Fruit fly (Drosophila melanogaster) whole organism, embryonic: ENCODE measurements around the gene CG14868.
A peak's percentile ranks its signal among the peaks of the same experiment; 100 is the strongest.

Source experiments
- Adf1 ChIP-seq: fragments of 200-800 bp; sonication (Bioruptor generic); IDR thresholded peaks from 2 replicates; pipeline ENCODE4 v1.3.6; 2022; ENCODE audit warnings: missing biosample characterization, missing genetic modification characterization
- CG10565 ChIP-seq: fragments of 200-800 bp; sonication (Bioruptor generic); optimal IDR thresholded peaks from 3 replicates; lab custom pipeline; 2016; ENCODE audit warnings: missing biosample characterization, mild to moderate bottlenecking, missing genetic modification characterization
- CG11456 ChIP-seq: fragments of 200-800 bp; sonication (Bioruptor generic); IDR thresholded peaks from 3 replicates; pipeline ENCODE4 v1.3.6; 2022; ENCODE audit warnings: missing biosample characterization, missing genetic modification characterization
- CG15479 ChIP-seq: fragments of 200-800 bp; sonication (Bioruptor generic); optimal IDR thresholded peaks from 3 replicates; lab custom pipeline; 2019; ENCODE audit warnings: missing biosample characterization, mild to moderate bottlenecking, missing genetic modification characterization, moderate library complexity
- CG1603 ChIP-seq: fragments of 200-800 bp; sonication (Bioruptor generic); optimal IDR thresholded peaks from 2 replicates; lab custom pipeline; 2019; ENCODE audit warnings: missing biosample characterization, mild to moderate bottlenecking, missing genetic modification characterization, moderate library complexity
- CG16779 ChIP-seq: fragments of 200-800 bp; sonication (Bioruptor generic); IDR thresholded peaks from 2 replicates; pipeline ENCODE4 v1.3.6; 2022; ENCODE audit warnings: missing biosample characterization, missing genetic modification characterization
- CG2199 ChIP-seq: fragments of 200-800 bp; sonication (Bioruptor generic); IDR thresholded peaks from 3 replicates; pipeline ENCODE4 v1.3.6; 2022; ENCODE audit warnings: missing biosample characterization, missing genetic modification characterization
- CG32767 ChIP-seq: fragments of 200-800 bp; sonication (Bioruptor generic); IDR thresholded peaks from 2 replicates; pipeline ENCODE4 v1.3.6; 2022; ENCODE audit warnings: missing biosample characterization, missing genetic modification characterization
- CG3995 ChIP-seq: fragments of 200-800 bp; sonication (Bioruptor generic); optimal IDR thresholded peaks from 3 replicates; lab custom pipeline; 2016; ENCODE audit warnings: missing biosample characterization, missing genetic modification characterization
- CG8478 ChIP-seq: fragments of >200 bp; optimal IDR thresholded peaks from 2 replicates; lab custom pipeline; 2018
- CG9437 ChIP-seq: fragments of 200-800 bp; sonication (Bioruptor generic); optimal IDR thresholded peaks from 2 replicates; lab custom pipeline; 2018; ENCODE audit warnings: missing biosample characterization, mild to moderate bottlenecking, missing genetic modification characterization
- CG9727 ChIP-seq: fragments of 200-800 bp; sonication (Bioruptor generic); optimal IDR thresholded peaks from 3 replicates; lab custom pipeline; 2017; ENCODE audit warnings: missing biosample characterization, mild to moderate bottlenecking, missing genetic modification characterization
- D ChIP-seq, 2 experiments: fragments of 200-800 bp in 1 of 2; fragments of >200 bp in 1 of 2; sonication (Bioruptor generic) in 1 of 2; optimal IDR thresholded peaks; 2 replicates in 1 of 2; 3 replicates in 1 of 2; lab custom pipeline; 2017; ENCODE audit warnings: mild to moderate bottlenecking in 1 of 2, missing biosample characterization in 1 of 2, missing genetic modification characterization in 1 of 2, missing genetic modification reagents in 1 of 2
- Dbx ChIP-seq: fragments of 200-800 bp; sonication (Bioruptor generic); IDR thresholded peaks from 3 replicates; pipeline ENCODE4 v1.3.6; 2022; ENCODE audit warnings: missing biosample characterization, missing genetic modification characterization
- Deaf1 ChIP-seq: fragments of 200-800 bp; optimal IDR thresholded peaks from 3 replicates; lab custom pipeline; 2019; ENCODE audit warnings: missing biosample characterization, mild to moderate bottlenecking, missing genetic modification characterization, moderate library complexity
- Ets65A ChIP-seq: fragments of 200-800 bp; sonication (Bioruptor generic); peaks from one replicate; lab custom pipeline; 2016; ENCODE audit warnings: missing biosample characterization, missing genetic modification characterization
- Hey ChIP-seq: fragments of 200-800 bp; sonication (Bioruptor generic); optimal IDR thresholded peaks from 3 replicates; lab custom pipeline; 2018; ENCODE audit warnings: missing biosample characterization, mild to moderate bottlenecking, missing genetic modification characterization
- Hr39 ChIP-seq: fragments of >200 bp; optimal IDR thresholded peaks from 2 replicates; lab custom pipeline; 2017
- Hr78 ChIP-seq, 2 experiments: fragments of 200-800 bp in 1 of 2; fragments of >200 bp in 1 of 2; sonication (Bioruptor generic) in 1 of 2; optimal IDR thresholded peaks; 2 replicates each; lab custom pipeline; 2017 to 2019; ENCODE audit warnings: missing biosample characterization in 2 of 2, missing genetic modification characterization in 2 of 2, mild to moderate bottlenecking in 1 of 2, moderate library complexity in 1 of 2
- MBD-R2 ChIP-seq: fragments of 200-800 bp; sonication (Bioruptor generic); IDR thresholded peaks from 2 replicates; pipeline ENCODE4 v1.3.6; 2022; ENCODE audit warnings: missing biosample characterization, missing genetic modification characterization
- Med ChIP-seq: fragments of 200-800 bp; sonication (Bioruptor generic); peaks from one replicate; lab custom pipeline; 2016; ENCODE audit warnings: missing biosample characterization, missing genetic modification characterization, mild to moderate bottlenecking, inconsistent platforms, moderate library complexity
- Pdp1 ChIP-seq, 2 experiments: fragments of 200-800 bp; sonication (Bioruptor generic); optimal IDR thresholded peaks; 3 replicates each; lab custom pipeline; 2016; ENCODE audit warnings: missing biosample characterization in 2 of 2, missing genetic modification characterization in 2 of 2, mild to moderate bottlenecking in 1 of 2, moderate library complexity in 1 of 2
- Rfx ChIP-seq: fragments of 200-800 bp; sonication (Bioruptor generic); IDR thresholded peaks from 2 replicates; pipeline ENCODE4 v1.3.6; 2022; ENCODE audit warnings: missing biosample characterization, missing genetic modification characterization
- Trl ChIP-seq, 3 experiments: fragments of >200 bp in 2 of 3; fragments of 200-800 bp in 1 of 3; sonication (Bioruptor generic) in 1 of 3; optimal IDR thresholded peaks; 2 replicates in 1 of 3; 3 replicates in 2 of 3; lab custom pipeline; 2016 to 2017; ENCODE audit warnings: missing biosample characterization in 1 of 3, missing genetic modification characterization in 1 of 3
- Vsx1 ChIP-seq: fragments of 200-800 bp; sonication (Bioruptor generic); optimal IDR thresholded peaks from 2 replicates; lab custom pipeline; 2017; ENCODE audit warnings: missing biosample characterization, mild to moderate bottlenecking, missing genetic modification characterization, missing genetic modification reagents
- ab ChIP-seq: fragments of 200-800 bp; sonication (Bioruptor generic); optimal IDR thresholded peaks from 2 replicates; lab custom pipeline; 2016; ENCODE audit warnings: missing biosample characterization, missing genetic modification characterization
- abd-A ChIP-seq: fragments of 200-800 bp; sonication (Bioruptor generic); optimal IDR thresholded peaks from 3 replicates; lab custom pipeline; 2019; ENCODE audit warnings: missing biosample characterization, mild to moderate bottlenecking, missing genetic modification characterization, moderate library complexity
- bowl ChIP-seq: fragments of 200-800 bp; sonication (Bioruptor generic); IDR thresholded peaks from 2 replicates; pipeline ENCODE4 v1.3.6; 2022; ENCODE audit warnings: missing biosample characterization, missing genetic modification characterization
- caup ChIP-seq: fragments of 200-800 bp; sonication (Bioruptor generic); optimal IDR thresholded peaks from 3 replicates; lab custom pipeline; 2017; ENCODE audit warnings: missing biosample characterization, mild to moderate bottlenecking, missing genetic modification characterization, moderate library complexity; ENCODE audit not compliant: severe bottlenecking
- cg ChIP-seq: fragments of 200-800 bp; sonication (Bioruptor generic); optimal IDR thresholded peaks from 3 replicates; lab custom pipeline; 2019; ENCODE audit warnings: missing biosample characterization, mild to moderate bottlenecking, missing genetic modification characterization, moderate library complexity
- chinmo ChIP-seq: fragments of 200-800 bp; sonication (Bioruptor generic); IDR thresholded peaks from 4 replicates; pipeline ENCODE4 v1.3.6; 2022; ENCODE audit warnings: missing biosample characterization, missing genetic modification characterization; ENCODE audit not compliant: partially characterized antibody
- crol ChIP-seq: fragments of 200-800 bp; sonication (Bioruptor generic); IDR thresholded peaks from 2 replicates; pipeline ENCODE4 v1.3.6; 2022; ENCODE audit warnings: missing biosample characterization, missing genetic modification characterization
- emc ChIP-seq: fragments of 200-800 bp; sonication (Bioruptor generic); optimal IDR thresholded peaks from 2 replicates; lab custom pipeline; 2016; ENCODE audit warnings: missing biosample characterization, missing genetic modification characterization
- ewg ChIP-seq: fragments of 200-800 bp; sonication (Bioruptor generic); optimal IDR thresholded peaks from 3 replicates; lab custom pipeline; 2017; ENCODE audit warnings: mild to moderate bottlenecking, missing biosample characterization, missing genetic modification reagents, missing genetic modification characterization
- fd64A ChIP-seq: fragments of 200-800 bp; sonication (Bioruptor generic); optimal IDR thresholded peaks from 3 replicates; lab custom pipeline; 2018; ENCODE audit warnings: missing biosample characterization, mild to moderate bottlenecking, missing genetic modification characterization
- kah ChIP-seq: fragments of 200-800 bp; sonication (Bioruptor generic); optimal IDR thresholded peaks from 2 replicates; lab custom pipeline; 2018; ENCODE audit warnings: missing biosample characterization, mild to moderate bottlenecking, missing genetic modification characterization
- klu ChIP-seq: fragments of 200-800 bp; sonication (Bioruptor generic); IDR thresholded peaks from 2 replicates; pipeline ENCODE4 v1.3.6; 2022; ENCODE audit warnings: missing biosample characterization, missing genetic modification characterization
- lbe ChIP-seq: fragments of 200-800 bp; sonication (Bioruptor generic); optimal IDR thresholded peaks from 2 replicates; lab custom pipeline; 2016; ENCODE audit warnings: missing biosample characterization, mild to moderate bottlenecking, missing genetic modification characterization
- oc ChIP-seq: fragments of 200-800 bp; sonication (Bioruptor generic); optimal IDR thresholded peaks from 2 replicates; lab custom pipeline; 2018; ENCODE audit warnings: missing biosample characterization, mild to moderate bottlenecking, missing genetic modification characterization, moderate library complexity
- org-1 ChIP-seq: fragments of 200-800 bp; sonication (Bioruptor generic); optimal IDR thresholded peaks from 2 replicates; lab custom pipeline; 2017; ENCODE audit warnings: missing biosample characterization, missing genetic modification characterization
- pros ChIP-seq: fragments of 200-800 bp; sonication (Bioruptor generic); optimal IDR thresholded peaks from 3 replicates; lab custom pipeline; 2019; ENCODE audit warnings: missing biosample characterization, mild to moderate bottlenecking, missing genetic modification characterization, moderate library complexity
- sr ChIP-seq: fragments of 200-800 bp; sonication (Bioruptor generic); IDR thresholded peaks from 3 replicates; pipeline ENCODE4 v1.3.6; 2022; ENCODE audit warnings: missing biosample characterization, missing genetic modification characterization
- stwl ChIP-seq: fragments of 200-800 bp; sonication (Bioruptor generic); optimal IDR thresholded peaks from 3 replicates; lab custom pipeline; 2018; ENCODE audit warnings: missing biosample characterization, mild to moderate bottlenecking, missing genetic modification characterization, moderate library complexity
- tll ChIP-seq, 2 experiments: fragments of 200-800 bp in 1 of 2; fragments of >200 bp in 1 of 2; sonication (Bioruptor generic) in 1 of 2; optimal IDR thresholded peaks; 2 replicates each; lab custom pipeline; 2017 to 2019; ENCODE audit warnings: missing biosample characterization in 2 of 2, missing genetic modification characterization in 2 of 2, mild to moderate bottlenecking in 1 of 2, moderate library complexity in 1 of 2
- twi ChIP-seq: fragments of 200-800 bp; optimal IDR thresholded peaks from 2 replicates; lab custom pipeline; 2019; ENCODE audit warnings: missing biosample characterization, mild to moderate bottlenecking, missing genetic modification characterization, moderate library complexity
- zen ChIP-seq: fragments of 200-800 bp; sonication (Bioruptor generic); optimal IDR thresholded peaks from 3 replicates; lab custom pipeline; 2018; ENCODE audit warnings: missing biosample characterization, mild to moderate bottlenecking, missing genetic modification characterization, moderate library complexity

CG14868 gene

dm6 chr3R:15417761-15418754 lies 48.3 kb upstream of the CG14868 start:
- TF ChIP-seq Hr78 (GFP tag; optimal IDR thresholded peaks at IDR 0.05; lab: Kevin White, UChicago) (peak in 1 of 2 experiments; percentile 56), CG15479 (GFP tag; lab: Kevin White, UChicago) (peak; percentile 84), CG16779 (GFP tag; lab: Robert Waterston, UW) (no peak), pros (peak; percentile 79), CG9437 (peak; percentile 99), Dbx (GFP tag; lab: Robert Waterston, UW) (0 out of 3 replicates have a peak, but pooled peaks have one; percentile 9), chinmo (GFP tag; lab: Robert Waterston, UW) (peak; percentile 58; the same call in 1 of the 4 replicates), CG1603 (tag; lab: Kevin White, UChicago) (no peak), CG10565 (no peak), D (optimal IDR thresholded peaks at IDR 0.05; lab: Kevin White, UChicago) (peak; percentile 53), D (GFP tag; optimal IDR thresholded peaks at IDR 0.05; lab: Kevin White, UChicago) (no peak), Adf1 (peak; percentile 85), ewg (GFP tag; lab: Kevin White, UChicago) (peak; percentile 79), Deaf1 (tag; lab: Kevin White, UChicago) (peak; percentile 71), crol (GFP tag; lab: Robert Waterston, UW) (no peak), stwl (tag; lab: Kevin White, UChicago) (peak; percentile 7), Pdp1 (GFP tag; optimal IDR thresholded peaks at IDR 0.05; lab: Kevin White, UChicago) (peak in 1 of 2 experiments; percentile 15), Med (GFP tag; lab: Kevin White, UChicago) (peak; percentile 73), abd-A (tag; lab: Kevin White, UChicago) (peak; percentile 82), cg (GFP tag; lab: Kevin White, UChicago) (peak; percentile 86), oc (peak; percentile 53), ab (GFP tag; lab: Kevin White, UChicago) (no peak), CG8478 (lab: Kevin White, UChicago) (peak; percentile 75), Trl (optimal IDR thresholded peaks at IDR 0.05; lab: Kevin White, UChicago) (peak; percentile 28 to 37), Trl (GFP tag; optimal IDR thresholded peaks at IDR 0.05; lab: Kevin White, UChicago) (no peak), CG32767 (GFP tag; lab: Robert Waterston, UW) (0 out of 2 replicates have a peak, but pooled peaks have one; percentile 16), Hey (tag; lab: Kevin White, UChicago) (peak; percentile 5), CG3995 (GFP tag; lab: Kevin White, UChicago) (no peak), twi (no peak), MBD-R2 (GFP tag; lab: Robert Waterston, UW) (0 out of 2 replicates have a peak, but pooled peaks have one; percentile 7), Rfx (peak; percentile 23; the same call in 1 of the 2 replicates), zen (tag; lab: Kevin White, UChicago) (peak; percentile 13), CG2199 (GFP tag; lab: Robert Waterston, UW) (0 out of 3 replicates have a peak, but pooled peaks have one; percentile 43)

- no peak for TF ChIP-seq tll (GFP tag; optimal IDR thresholded peaks at IDR 0.05; lab: Kevin White, UChicago)
- TF ChIP-seq Vsx1 (GFP tag; lab: Kevin White, UChicago): no peak
- no peak for TF ChIP-seq CG11456 (GFP tag; lab: Robert Waterston, UW)
- TF ChIP-seq sr (GFP tag; lab: Robert Waterston, UW): peak; percentile 77
- TF ChIP-seq fd64A (GFP tag; lab: Kevin White, UChicago): no peak
- peak; percentile 36 for TF ChIP-seq Hr39 (lab: Kevin White, UChicago)
- peak; percentile 73 for TF ChIP-seq Ets65A (GFP tag; lab: Kevin White, UChicago)
- no peak for TF ChIP-seq lbe (GFP tag; lab: Kevin White, UChicago)
- no peak for TF ChIP-seq klu (GFP tag; lab: Robert Waterston, UW)
- TF ChIP-seq CG9727 (GFP tag; lab: Kevin White, UChicago): no peak
- no peak for TF ChIP-seq bowl (GFP tag; lab: Robert Waterston, UW)
- TF ChIP-seq kah (GFP tag; lab: Kevin White, UChicago): no peak
- no peak for TF ChIP-seq caup (GFP tag; lab: Kevin White, UChicago)
- TF ChIP-seq emc: no peak
- TF ChIP-seq Med (GFP tag; lab: Kevin White, UChicago): peak; percentile 77
- no peak for TF ChIP-seq org-1
Measured at dm6 chr3R:15414936-15415601, 45.3 kb upstream of the CG14868 start.
